Fruit fly (Drosophila melanogaster): ENCODE results near the gene CG11585.

The CG11585 gene

DNA sequence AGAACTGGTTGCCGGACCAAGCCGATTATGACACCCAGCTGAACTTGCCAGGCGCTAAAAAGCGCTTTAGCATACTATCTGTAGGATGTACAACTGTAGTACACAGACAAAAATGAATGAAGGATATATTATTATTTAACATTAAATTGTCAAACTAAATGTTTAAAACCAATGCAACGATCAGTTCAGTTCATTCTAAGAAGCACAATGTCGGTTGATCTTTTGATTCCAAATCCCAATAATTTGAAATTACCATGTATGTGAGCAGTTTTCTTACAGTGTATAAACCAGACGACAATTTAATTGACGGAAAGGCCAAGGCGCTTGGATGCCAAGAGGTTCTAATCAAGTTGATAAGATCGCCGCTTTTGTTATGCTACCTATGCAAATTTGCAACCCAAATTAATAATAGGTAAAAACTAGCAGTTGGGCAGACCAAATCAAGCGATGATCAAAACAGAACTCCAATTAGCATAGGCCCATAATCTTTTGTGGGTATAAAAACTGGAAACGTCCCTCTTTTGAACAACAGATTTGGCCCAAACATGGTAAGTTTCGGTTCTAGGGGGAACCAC is 20.2 kb upstream of the CG11585 start, which contains the start of gene CG12480 (continued):
- no peak for TF ChIP-seq CG1602 (GFP tag; optimal IDR thresholded peaks at IDR 0.05)
- TF ChIP-seq CG10462 (GFP tag; optimal IDR thresholded peaks at IDR 0.05), result no peak
- TF ChIP-seq jing (GFP tag; optimal IDR thresholded peaks at IDR 0.05), result no peak
- TF ChIP-seq CG2712 (tag; optimal IDR thresholded peaks at IDR 0.05), result peak; percentile 22
- no peak for TF ChIP-seq ash1 (GFP tag; optimal IDR thresholded peaks at IDR 0.05)
- TF ChIP-seq nerfin-2 (GFP tag; IDR thresholded peaks at IDR 0.05; ENCODE audit: partially characterized antibody), result no peak
- no peak for TF ChIP-seq croc (GFP tag; conservative IDR thresholded peaks at IDR 0.05)
- TF ChIP-seq lola (GFP tag; optimal IDR thresholded peaks at IDR 0.05), result no peak
- peak; percentile 66; the same call in 1 of the 2 replicates for TF ChIP-seq lmd (GFP tag; IDR thresholded peaks at IDR 0.05)
- TF ChIP-seq phol (tag; optimal IDR thresholded peaks at IDR 0.05), result no peak
- TF ChIP-seq CG12942 (GFP tag; optimal IDR thresholded peaks at IDR 0.05), result no peak
- TF ChIP-seq Bdp1 (GFP tag; optimal IDR thresholded peaks at IDR 0.05), result no peak
- TF ChIP-seq Xbp1 (GFP tag; optimal IDR thresholded peaks at IDR 0.05), result peak; percentile 15
- TF ChIP-seq CG34376 (GFP tag; optimal IDR thresholded peaks at IDR 0.05), result peak; percentile 36
- no peak for TF ChIP-seq odd (GFP tag; optimal IDR thresholded peaks at IDR 0.05)
- TF ChIP-seq CG7839 (tag; optimal IDR thresholded peaks at IDR 0.05), result peak; percentile 68
- TF ChIP-seq Lim3 (GFP tag; IDR thresholded peaks at IDR 0.05), result no peak
- no peak for TF ChIP-seq dmrt11E (tag; optimal IDR thresholded peaks at IDR 0.05)
- TF ChIP-seq CG12071 (GFP tag; optimal IDR thresholded peaks at IDR 0.05), result peak; percentile 30
- peak; percentile 34 for TF ChIP-seq ind (GFP tag; optimal IDR thresholded peaks at IDR 0.05)
- peak in 1 of 2 experiments; percentile 43 for TF ChIP-seq Pdp1 (GFP tag; optimal IDR thresholded peaks at IDR 0.05)
- no peak for TF ChIP-seq Gsc (GFP tag; IDR thresholded peaks at IDR 0.05)
- no peak for TF ChIP-seq Dref (GFP tag; IDR thresholded peaks at IDR 0.05)
- peak; percentile 55 for TF ChIP-seq PHDP (tag; optimal IDR thresholded peaks at IDR 0.05)
- TF ChIP-seq so (GFP tag; IDR thresholded peaks at IDR 0.05), result peak; percentile 52; the same call in 1 of the 3 replicates
- TF ChIP-seq CG33557 (GFP tag; optimal IDR thresholded peaks at IDR 0.05), result no peak
- no peak for TF ChIP-seq Atf3 (GFP tag; optimal IDR thresholded peaks at IDR 0.05)
- TF ChIP-seq Awh (GFP tag; IDR thresholded peaks at IDR 0.05), result no peak
- no peak for TF ChIP-seq yki (optimal IDR thresholded peaks at IDR 0.05)
- no peak for TF ChIP-seq Hr39 (optimal IDR thresholded peaks at IDR 0.05)
- no peak for TF ChIP-seq vfl (GFP tag; optimal IDR thresholded peaks at IDR 0.05)
- peak; percentile 6 for TF ChIP-seq exex (tag; optimal IDR thresholded peaks at IDR 0.05)
- TF ChIP-seq CG4820 (GFP tag; optimal IDR thresholded peaks at IDR 0.05), result no peak
- peak; percentile 44 for TF ChIP-seq CG9727 (GFP tag; optimal IDR thresholded peaks at IDR 0.05)
- no peak for TF ChIP-seq mld (GFP tag; IDR thresholded peaks at IDR 0.05; ENCODE audit: partially characterized antibody)
- TF ChIP-seq MBD-R2 (GFP tag; IDR thresholded peaks at IDR 0.05), result peak; percentile 32; the same call in 1 of the 2 replicates
- peak; percentile 43 for TF ChIP-seq CG13775 (GFP tag; optimal IDR thresholded peaks at IDR 0.05)
- no peak for TF ChIP-seq CG7786 (GFP tag; optimal IDR thresholded peaks at IDR 0.05)
- TF ChIP-seq lab (GFP tag; optimal IDR thresholded peaks at IDR 0.05), result peak; percentile 70
- no peak for TF ChIP-seq CG1024 (GFP tag; IDR thresholded peaks at IDR 0.05)
- TF ChIP-seq CG12744 (GFP tag; optimal IDR thresholded peaks at IDR 0.05), result peak; percentile 24
- TF ChIP-seq fd3F (GFP tag; optimal IDR thresholded peaks at IDR 0.05), result peak; percentile 49
- no peak for TF ChIP-seq Nf-YB (GFP tag; optimal IDR thresholded peaks at IDR 0.05)
- peak; percentile 32 for TF ChIP-seq Fer1 (GFP tag; optimal IDR thresholded peaks at IDR 0.05)
- TF ChIP-seq CG12659 (GFP tag; optimal IDR thresholded peaks at IDR 0.05), result peak; percentile 16
- TF ChIP-seq cas (GFP tag; IDR thresholded peaks at IDR 0.05), result peak; percentile 54; the same call in 1 of the 2 replicates
- TF ChIP-seq insv (GFP tag; optimal IDR thresholded peaks at IDR 0.05), result no peak
- peak; percentile 38 for TF ChIP-seq CrebB (tag; optimal IDR thresholded peaks at IDR 0.05)
- no peak for TF ChIP-seq CG1832 (GFP tag; optimal IDR thresholded peaks at IDR 0.05)
- TF ChIP-seq hth (optimal IDR thresholded peaks at IDR 0.05), result no peak
- no peak for TF ChIP-seq cad (GFP tag; optimal IDR thresholded peaks at IDR 0.05)
